ENCODE assay signal across 4 worm cellular contexts in genomic region chrII:11650975-11651588, ce11.
A peak's percentile ranks its signal among the peaks of the same experiment; 100 is the strongest.
TF ChIP-seq lines count a peak whose summit lies in the region.

coa-7 (minus strand) TSS chrII:11651148.

TF ChIP-seq in whole organism, L1 larva, 84 proteins besides CTCF, POLR2A, EP300 and RAD21:
- TF ChIP-seq C34B4.2 (tag; optimal IDR thresholded peaks at IDR 0.05; lab: Kevin White, UChicago) (no peak), nhr-85 (tag; lab: Kevin White, UChicago) (peak; percentile 57)
TF ChIP-seq in whole organism, L1 larva: peak in this region for 1.

TF ChIP-seq in whole organism, L3 larva, 47 proteins besides CTCF, POLR2A, EP300 and RAD21:
- TF ChIP-seq nhr-43 (tag; optimal IDR thresholded peaks at IDR 0.05; lab: Kevin White, UChicago; ENCODE audit: poor library complexity, severe bottlenecking) (peak; percentile 38), nhr-12 (tag; optimal IDR thresholded peaks at IDR 0.05; lab: Kevin White, UChicago) (no peak), elt-2 (tag; optimal IDR thresholded peaks at IDR 0.05; lab: Kevin White, UChicago) (peak; percentile 20), mml-1 (tag; optimal IDR thresholded peaks at IDR 0.05; lab: Kevin White, UChicago) (no peak), egl-27 (tag; optimal IDR thresholded peaks at IDR 0.05; lab: Kevin White, UChicago) (no peak), elt-1 (tag; optimal IDR thresholded peaks at IDR 0.05; lab: Kevin White, UChicago) (no peak), unc-39 (tag; optimal IDR thresholded peaks at IDR 0.05; lab: Kevin White, UChicago) (no peak), ceh-28 (tag; optimal IDR thresholded peaks at IDR 0.05; lab: Kevin White, UChicago) (no peak), aly-2 (tag; optimal IDR thresholded peaks at IDR 0.05; lab: Kevin White, UChicago) (peak; percentile 44), nhr-28 (tag; optimal IDR thresholded peaks at IDR 0.05; lab: Kevin White, UChicago) (no peak), lin-15B (tag; optimal IDR thresholded peaks at IDR 0.05; lab: Kevin White, UChicago) (no peak), ama-1 (optimal IDR thresholded peaks at IDR 0.05; lab: Kevin White, UChicago) (no peak), nhr-25 (tag; optimal IDR thresholded peaks at IDR 0.05; lab: Kevin White, UChicago) (no peak), lsy-12 (tag; optimal IDR thresholded peaks at IDR 0.05; lab: Kevin White, UChicago) (no peak)
TF ChIP-seq in whole organism, L3 larva: peak in this region for 3.

TF ChIP-seq in whole organism, L4 larva, 104 proteins besides CTCF, POLR2A, EP300 and RAD21 (continues in another document):
- TF ChIP-seq nhr-10 (tag; optimal IDR thresholded peaks at IDR 0.05; lab: Kevin White, UChicago) (no peak), daf-16 (GFP tag; optimal IDR thresholded peaks at IDR 0.05; lab: Kevin White, UChicago) (no peak), daf-16 (tag; optimal IDR thresholded peaks at IDR 0.05; lab: Kevin White, UChicago) (no peak), pha-4 (GFP tag; IDR thresholded peaks at IDR 0.05; lab: Robert Waterston, UW) (peak; percentile 37; the same call in 1 of the 2 replicates), pha-4 (tag; optimal IDR thresholded peaks at IDR 0.05; lab: Kevin White, UChicago) (no peak), ceh-20 (GFP tag; IDR thresholded peaks at IDR 0.05; lab: Robert Waterston, UW) (no peak), zfp-3 (GFP tag; conservative IDR thresholded peaks at IDR 0.05; lab: Robert Waterston, UW) (no peak), lir-3 (tag; optimal IDR thresholded peaks at IDR 0.05; lab: Kevin White, UChicago) (no peak), spr-1 (tag; optimal IDR thresholded peaks at IDR 0.05; lab: Kevin White, UChicago) (no peak), ceh-82 (tag; optimal IDR thresholded peaks at IDR 0.05; lab: Kevin White, UChicago) (no peak), aha-1 (tag; lab: Kevin White, UChicago) (no peak), F49E8.2 (tag; optimal IDR thresholded peaks at IDR 0.05; lab: Kevin White, UChicago; ENCODE audit: borderline replicate concordance) (peak; percentile 22), unc-62 (GFP tag; optimal IDR thresholded peaks at IDR 0.05 in 1 of 2; lab: Kevin White, UChicago) (peak in 1 of 2 experiments; percentile 72), unc-62 (tag; optimal IDR thresholded peaks at IDR 0.05; lab: Kevin White, UChicago) (no peak), ztf-7 (tag; optimal IDR thresholded peaks at IDR 0.05; lab: Kevin White, UChicago) (no peak), R02D3.7 (tag; optimal IDR thresholded peaks at IDR 0.05; lab: Kevin White, UChicago) (no peak), Y75B8A.6 (GFP tag; IDR thresholded peaks at IDR 0.05; lab: Robert Waterston, UW) (no peak), vab-7 (GFP tag; IDR thresholded peaks at IDR 0.05; lab: Robert Waterston, UW) (no peak), ama-1 (optimal IDR thresholded peaks at IDR 0.05; lab: Kevin White, UChicago) (peak; percentile 78), nhr-237 (tag; optimal IDR thresholded peaks at IDR 0.05; lab: Kevin White, UChicago) (no peak), dmd-9 (GFP tag; IDR thresholded peaks at IDR 0.05; lab: Robert Waterston, UW) (no peak), zag-1 (tag; optimal IDR thresholded peaks at IDR 0.05; lab: Kevin White, UChicago) (no peak), egl-43 (GFP tag; IDR thresholded peaks at IDR 0.05; lab: Robert Waterston, UW) (no peak), nhr-6 (tag; optimal IDR thresholded peaks at IDR 0.05; lab: Kevin White, UChicago) (no peak), ctbp-1 (GFP tag; IDR thresholded peaks at IDR 0.05; lab: Robert Waterston, UW) (peak; percentile 64; the same call in 1 of the 2 replicates), arid-1 (GFP tag; conservative IDR thresholded peaks at IDR 0.05; lab: Robert Waterston, UW) (no peak), dmd-6 (GFP tag; IDR thresholded peaks at IDR 0.05; lab: Robert Waterston, UW) (no peak), tag-97 (GFP tag; IDR thresholded peaks at IDR 0.05; lab: Robert Waterston, UW) (no peak), F37D6.2 (tag; optimal IDR thresholded peaks at IDR 0.05; lab: Kevin White, UChicago) (no peak), lin-38 (GFP tag; IDR thresholded peaks at IDR 0.05; lab: Robert Waterston, UW) (peak; percentile 36; the same call in 1 of the 2 replicates), Y48G9A.11 (GFP tag; IDR thresholded peaks at IDR 0.05; lab: Robert Waterston, UW) (peak; percentile 6; the same call in 1 of the 2 replicates), unc-39 (tag; optimal IDR thresholded peaks at IDR 0.05; lab: Kevin White, UChicago) (no peak), nhr-11 (tag; optimal IDR thresholded peaks at IDR 0.05; lab: Kevin White, UChicago) (no peak), ZK337.2 (GFP tag; IDR thresholded peaks at IDR 0.05; lab: Robert Waterston, UW) (no peak), daf-12 (tag; optimal IDR thresholded peaks at IDR 0.05; lab: Kevin White, UChicago) (no peak), spr-3 (GFP tag; optimal IDR thresholded peaks at IDR 0.05; lab: Kevin White, UChicago) (no peak), F44E2.7 (GFP tag; IDR thresholded peaks at IDR 0.05; lab: Robert Waterston, UW) (no peak), rbr-2 (tag; optimal IDR thresholded peaks at IDR 0.05; lab: Kevin White, UChicago) (no peak), egl-27 (tag; optimal IDR thresholded peaks at IDR 0.05; lab: Kevin White, UChicago) (no peak), php-3 (GFP tag; IDR thresholded peaks at IDR 0.05; lab: Robert Waterston, UW) (no peak)

TF ChIP-seq in whole organism, young adult, 124 proteins besides CTCF, POLR2A, EP300 and RAD21 (continues in another document):
- TF ChIP-seq F57A8.1 (GFP tag; optimal IDR thresholded peaks at IDR 0.05; lab: Kevin White, UChicago) (no peak), C17E4.6 (GFP tag; IDR thresholded peaks at IDR 0.05; lab: Robert Waterston, UW) (no peak), lin-35 (GFP tag; optimal IDR thresholded peaks at IDR 0.05; lab: Kevin White, UChicago) (no peak), lin-40 (tag; optimal IDR thresholded peaks at IDR 0.05; lab: Kevin White, UChicago) (no peak), F23B12.7 (tag; optimal IDR thresholded peaks at IDR 0.05; lab: Kevin White, UChicago; ENCODE audit: insufficient read depth) (no peak), rcor-1 (GFP tag; IDR thresholded peaks at IDR 0.05; lab: Robert Waterston, UW) (no peak), dpl-1 (GFP tag; optimal IDR thresholded peaks at IDR 0.05; lab: Kevin White, UChicago) (no peak), ztf-18 (tag; optimal IDR thresholded peaks at IDR 0.05; lab: Kevin White, UChicago) (peak; percentile 59), tbp1 (GFP tag; optimal IDR thresholded peaks at IDR 0.05; lab: Kevin White, UChicago) (peak; percentile 22), madf-8 (GFP tag; conservative IDR thresholded peaks at IDR 0.05; lab: Robert Waterston, UW) (no peak), mxl-1 (tag; optimal IDR thresholded peaks at IDR 0.05; lab: Kevin White, UChicago) (no peak), sdz-38 (tag; optimal IDR thresholded peaks at IDR 0.05; lab: Kevin White, UChicago) (no peak), Y53F4B.3 (GFP tag; IDR thresholded peaks at IDR 0.05; lab: Robert Waterston, UW) (no peak), B0336.3 (GFP tag; IDR thresholded peaks at IDR 0.05; lab: Robert Waterston, UW) (peak; percentile 84), hsf-1 (GFP tag; IDR thresholded peaks at IDR 0.05; lab: Robert Waterston, UW) (peak; percentile 55; the same call in 1 of the 2 replicates), egrh-3 (GFP tag; IDR thresholded peaks at IDR 0.05; lab: Robert Waterston, UW) (no peak), dox-1 (GFP tag; IDR thresholded peaks at IDR 0.05; lab: Robert Waterston, UW) (no peak), unc-130 (GFP tag; optimal IDR thresholded peaks at IDR 0.05; lab: Kevin White, UChicago) (no peak), ceh-91 (GFP tag; IDR thresholded peaks at IDR 0.05; lab: Robert Waterston, UW) (no peak), aptf-3 (GFP tag; IDR thresholded peaks at IDR 0.05; lab: Robert Waterston, UW) (no peak), madf-3 (GFP tag; IDR thresholded peaks at IDR 0.05; lab: Robert Waterston, UW) (peak; percentile 66), die-1 (tag; optimal IDR thresholded peaks at IDR 0.05; lab: Kevin White, UChicago) (peak; percentile 14), D2030.7 (GFP tag; IDR thresholded peaks at IDR 0.05; lab: Robert Waterston, UW) (no peak; the same call in 1 of the 2 replicates), T07F8.4 (tag; optimal IDR thresholded peaks at IDR 0.05; lab: Kevin White, UChicago) (no peak), zfh-2 (GFP tag; conservative IDR thresholded peaks at IDR 0.05; lab: Robert Waterston, UW) (no peak), chd-7 (tag; optimal IDR thresholded peaks at IDR 0.05; lab: Kevin White, UChicago) (peak; percentile 70), F10E7.11 (tag; optimal IDR thresholded peaks at IDR 0.05; lab: Kevin White, UChicago) (no peak), ztf-22 (GFP tag; optimal IDR thresholded peaks at IDR 0.05; lab: Kevin White, UChicago) (no peak), xnd-1 (tag; optimal IDR thresholded peaks at IDR 0.05; lab: Kevin White, UChicago) (peak; percentile 58), nfya-1 (tag; optimal IDR thresholded peaks at IDR 0.05; lab: Kevin White, UChicago; ENCODE audit: borderline replicate concordance, insufficient read depth) (no peak), F37B4.10 (GFP tag; IDR thresholded peaks at IDR 0.05; lab: Robert Waterston, UW) (no peak), snpc-4 (GFP tag; optimal IDR thresholded peaks at IDR 0.05; lab: Kevin White, UChicago) (no peak), snpc-4 (tag; optimal IDR thresholded peaks at IDR 0.05; lab: Kevin White, UChicago) (no peak), Y67H2A.10 (GFP tag; conservative IDR thresholded peaks at IDR 0.05; lab: Robert Waterston, UW) (no peak), F57C9.4 (tag; optimal IDR thresholded peaks at IDR 0.05; lab: Kevin White, UChicago) (no peak), aptf-2 (GFP tag; conservative IDR thresholded peaks at IDR 0.05; lab: Robert Waterston, UW) (no peak), somi-1 (GFP tag; optimal IDR thresholded peaks at IDR 0.05; lab: Kevin White, UChicago) (no peak), nhr-80 (tag; optimal IDR thresholded peaks at IDR 0.05; lab: Kevin White, UChicago) (no peak), K12H6.12 (tag; optimal IDR thresholded peaks at IDR 0.05; lab: Kevin White, UChicago) (no peak), tlf-1 (GFP tag; optimal IDR thresholded peaks at IDR 0.05; lab: Kevin White, UChicago) (peak; percentile 37), ama-1 (optimal IDR thresholded peaks at IDR 0.05; lab: Kevin White, UChicago) (no peak), ama-1 (GFP tag; optimal IDR thresholded peaks at IDR 0.05; lab: Kevin White, UChicago) (no peak), ets-4 (GFP tag; optimal IDR thresholded peaks at IDR 0.05; lab: Kevin White, UChicago) (no peak), gei-17 (GFP tag; optimal IDR thresholded peaks at IDR 0.05; lab: Kevin White, UChicago) (no peak), ZK185.1 (tag; optimal IDR thresholded peaks at IDR 0.05; lab: Kevin White, UChicago; ENCODE audit: poor library complexity, severe bottlenecking) (peak; percentile 24), fkh-3 (tag; optimal IDR thresholded peaks at IDR 0.05; lab: Kevin White, UChicago) (no peak), attf-5 (GFP tag; optimal IDR thresholded peaks at IDR 0.05; lab: Kevin White, UChicago) (peak; percentile 16)
